Fruit fly (Drosophila melanogaster): ENCODE measurements around the gene ed.
A peak's percentile ranks its signal among the peaks of the same experiment; 100 is the strongest.

Gene ed

dm6 chr2L:4118983-4119670 is 88.0 kb downstream of the ed start (continued):
- TF ChIP-seq Drgx (GFP tag; IDR thresholded peaks at IDR 0.05) = 0 out of 2 replicates have a peak, but pooled peaks have one; percentile 35
- peak; percentile 48 for TF ChIP-seq Nf-YC (tag; optimal IDR thresholded peaks at IDR 0.05)
- TF ChIP-seq Elba2 (GFP tag; optimal IDR thresholded peaks at IDR 0.05) = peak; percentile 9
- peak; percentile 71 for TF ChIP-seq ems (GFP tag; optimal IDR thresholded peaks at IDR 0.05)
- TF ChIP-seq cad (GFP tag; optimal IDR thresholded peaks at IDR 0.05) = no peak
- TF ChIP-seq CG6791 (GFP tag; IDR thresholded peaks at IDR 0.05; ENCODE audit: partially characterized antibody) = no peak
- TF ChIP-seq bsh (GFP tag; optimal IDR thresholded peaks at IDR 0.05) = peak in 1 of 2 experiments; percentile 93
- no peak for TF ChIP-seq p53 (GFP tag; optimal IDR thresholded peaks at IDR 0.05)
- peak; percentile 71; the same call in 1 of the 2 replicates for TF ChIP-seq CG4730 (GFP tag; IDR thresholded peaks at IDR 0.05)
- peak; percentile 78 for TF ChIP-seq pum (GFP tag; optimal IDR thresholded peaks at IDR 0.05)
- peak; percentile 39 for TF ChIP-seq MTF-1 (GFP tag; optimal IDR thresholded peaks at IDR 0.05; ENCODE audit: borderline replicate concordance)
- peak; percentile 86 for TF ChIP-seq unpg (GFP tag; optimal IDR thresholded peaks at IDR 0.05)
- TF ChIP-seq sima (GFP tag; optimal IDR thresholded peaks at IDR 0.05) = no peak
- TF ChIP-seq Mad (GFP tag; optimal IDR thresholded peaks at IDR 0.05) = peak; percentile 49
- peak; percentile 84 for TF ChIP-seq sens-2 (GFP tag; IDR thresholded peaks at IDR 0.05)
- peak; percentile 75 for TF ChIP-seq CG3281 (GFP tag; optimal IDR thresholded peaks at IDR 0.05)
- no peak for TF ChIP-seq CG13287 (GFP tag; IDR thresholded peaks at IDR 0.05; ENCODE audit: partially characterized antibody)
- peak; percentile 27 for TF ChIP-seq da (GFP tag; optimal IDR thresholded peaks at IDR 0.05)
- peak; percentile 91 for TF ChIP-seq CG2712 (tag; optimal IDR thresholded peaks at IDR 0.05)
- TF ChIP-seq CG32767 (GFP tag; IDR thresholded peaks at IDR 0.05) = peak; percentile 64
- peak; percentile 76 for TF ChIP-seq bcd (GFP tag; optimal IDR thresholded peaks at IDR 0.05)
- TF ChIP-seq Hr51 (GFP tag; optimal IDR thresholded peaks at IDR 0.05) = peak; percentile 59 to 77
- TF ChIP-seq lbe (GFP tag; optimal IDR thresholded peaks at IDR 0.05) = peak; percentile 44
- TF ChIP-seq CHES-1-like (GFP tag; optimal IDR thresholded peaks at IDR 0.05) = peak; percentile 75
- peak; percentile 89 for TF ChIP-seq CG2678 (tag; optimal IDR thresholded peaks at IDR 0.05)
- TF ChIP-seq caup (GFP tag; optimal IDR thresholded peaks at IDR 0.05; ENCODE audit: severe bottlenecking) = peak; percentile 62
- TF ChIP-seq CG8765 (GFP tag; IDR thresholded peaks at IDR 0.05) = peak; percentile 59; the same call in 1 of the 2 replicates
- TF ChIP-seq Hr39 (optimal IDR thresholded peaks at IDR 0.05) = no peak
- no peak for TF ChIP-seq Opbp (GFP tag; IDR thresholded peaks at IDR 0.05; ENCODE audit: partially characterized antibody)
- peak; percentile 63 for TF ChIP-seq CG7786 (GFP tag; optimal IDR thresholded peaks at IDR 0.05)
- TF ChIP-seq Jarid2 (GFP tag; optimal IDR thresholded peaks at IDR 0.05) = peak; percentile 52
- peak; percentile 87 for TF ChIP-seq CG13424 (tag; optimal IDR thresholded peaks at IDR 0.05)
- peak; percentile 14 for TF ChIP-seq fu2 (GFP tag; optimal IDR thresholded peaks at IDR 0.05)
- peak; percentile 31 for TF ChIP-seq gcm2 (GFP tag; optimal IDR thresholded peaks at IDR 0.05)
- no peak for TF ChIP-seq CG16813 (GFP tag; IDR thresholded peaks at IDR 0.05; ENCODE audit: partially characterized antibody)
- peak; percentile 77 for TF ChIP-seq tin (GFP tag; optimal IDR thresholded peaks at IDR 0.05)
- peak; percentile 25 for TF ChIP-seq cato (GFP tag; optimal IDR thresholded peaks at IDR 0.05; ENCODE audit: borderline replicate concordance)
- peak; percentile 63 for TF ChIP-seq CG16863 (GFP tag; optimal IDR thresholded peaks at IDR 0.05)
- TF ChIP-seq esg (GFP tag; conservative IDR thresholded peaks at IDR 0.05) = peak; percentile 69
- TF ChIP-seq CG17186 (GFP tag; optimal IDR thresholded peaks at IDR 0.05) = peak; percentile 35
- no peak for TF ChIP-seq HmgD (GFP tag; optimal IDR thresholded peaks at IDR 0.05)
- peak; percentile 17 for TF ChIP-seq fd3F (GFP tag; optimal IDR thresholded peaks at IDR 0.05)
- TF ChIP-seq dmrt99B (tag; optimal IDR thresholded peaks at IDR 0.05) = peak; percentile 87
- TF ChIP-seq CG8290 (GFP tag; optimal IDR thresholded peaks at IDR 0.05) = peak; percentile 43
- peak; percentile 5 to 21 for TF ChIP-seq CG8290 (tag; optimal IDR thresholded peaks at IDR 0.05)
- peak; percentile 68; the same call in 2 of the 3 replicates for TF ChIP-seq CG14050 (GFP tag; IDR thresholded peaks at IDR 0.05)
- peak; percentile 57 for TF ChIP-seq CG5180 (GFP tag; optimal IDR thresholded peaks at IDR 0.05)
- TF ChIP-seq Meics (GFP tag; optimal IDR thresholded peaks at IDR 0.05) = peak; percentile 77
- peak; percentile 49 for TF ChIP-seq her (GFP tag; optimal IDR thresholded peaks at IDR 0.05)
